Fruit fly (Drosophila melanogaster): Measurements from ENCODE around the gene CG44004.
A peak's percentile ranks its signal among the peaks of the same experiment; 100 is the strongest.

CG44004 gene

dm6 chr3L:18022479-18022950 lies 51.1 kb downstream of the CG44004 start:
- TF ChIP-seq EcR (GFP tag; optimal IDR thresholded peaks at IDR 0.05) (peak in 1 of 2 experiments; percentile 72), CG8478 (optimal IDR thresholded peaks at IDR 0.05) (no peak)

Measured in whole organism.